Worm (Caenorhabditis elegans) whole organism, young adult: ENCODE measurements around the gene Y75B8A.18.

Source experiments
- B0019.2 ChIP-seq: fragments of 200-800 bp; sonication (Bioruptor generic); conservative IDR thresholded peaks from 2 replicates; pipeline ENCODE4 v1.3.6; 2022; ENCODE audit warnings: missing genetic modification reagents, missing genetic modification characterization, missing compliant biosample characterization
- B0336.3 ChIP-seq: fragments of 200-800 bp; sonication (Bioruptor generic); IDR thresholded peaks from 2 replicates; pipeline ENCODE4 v1.3.6; 2022; ENCODE audit warnings: missing genetic modification characterization, missing compliant biosample characterization
- C17E4.6 ChIP-seq: fragments of 200-800 bp; sonication (Bioruptor generic); IDR thresholded peaks from 2 replicates; pipeline ENCODE4 v1.3.6; 2022; ENCODE audit warnings: missing genetic modification reagents, missing genetic modification characterization, missing compliant biosample characterization
- F22D6.2 ChIP-seq: sonication (generic microtip); optimal IDR thresholded peaks from 2 replicates; lab custom pipeline; 2016; ENCODE audit warnings: mild to moderate bottlenecking, missing genetic modification characterization, missing compliant biosample characterization
- K12H6.12 ChIP-seq: fragments of 200-800 bp; sonication (Bioruptor generic); optimal IDR thresholded peaks from 2 replicates; lab custom pipeline; 2018; ENCODE audit warnings: mild to moderate bottlenecking, missing genetic modification characterization, missing compliant biosample characterization
- Y53G8AR.9 ChIP-seq: fragments of 200-800 bp; sonication (Bioruptor generic); conservative IDR thresholded peaks from 2 replicates; pipeline ENCODE4 v1.3.6; 2022; ENCODE audit warnings: missing genetic modification reagents, missing genetic modification characterization, missing compliant biosample characterization
- ZK185.1 ChIP-seq: sonication (generic microtip); optimal IDR thresholded peaks from 2 replicates; lab custom pipeline; 2016; ENCODE audit warnings: mild to moderate bottlenecking, missing genetic modification characterization, missing compliant biosample characterization; ENCODE audit not compliant: poor library complexity, severe bottlenecking
- aptf-3 ChIP-seq: fragments of 200-800 bp; sonication (Bioruptor generic); IDR thresholded peaks from 2 replicates; pipeline ENCODE4 v1.3.6; 2022; ENCODE audit warnings: missing genetic modification characterization, missing compliant biosample characterization
- attf-5 ChIP-seq: fragments of 200-800 bp; sonication (Bioruptor generic); optimal IDR thresholded peaks from 2 replicates; lab custom pipeline; 2018; ENCODE audit warnings: mild to moderate bottlenecking, missing genetic modification characterization, missing compliant biosample characterization
- attf-6 ChIP-seq: fragments of 200-800 bp; sonication (Bioruptor generic); IDR thresholded peaks from 2 replicates; pipeline ENCODE4 v1.3.6; 2022; ENCODE audit warnings: missing genetic modification reagents, missing genetic modification characterization, missing compliant biosample characterization
- bed-2 ChIP-seq: fragments of 200-800 bp; sonication (Bioruptor generic); IDR thresholded peaks from 2 replicates; pipeline ENCODE4 v1.3.6; 2022; ENCODE audit warnings: missing genetic modification reagents, missing genetic modification characterization, missing compliant biosample characterization
- ccch-3 ChIP-seq: fragments of 200-800 bp; sonication (Bioruptor generic); optimal IDR thresholded peaks from 2 replicates; lab custom pipeline; 2018; ENCODE audit warnings: mild to moderate bottlenecking, missing genetic modification characterization, missing compliant biosample characterization
- cebp-1 ChIP-seq, 2 experiments: fragments of 200-800 bp in 1 of 2; sonication (Bioruptor generic) in 1 of 2; sonication (generic microtip) in 1 of 2; IDR thresholded peaks in 1 of 2; optimal IDR thresholded peaks in 1 of 2; 2 replicates each; pipeline versions ENCODE4 v1.3.6 to Lab custom; 2017 to 2022; ENCODE audit warnings: missing compliant biosample characterization in 2 of 2, missing genetic modification characterization in 2 of 2, mild to moderate bottlenecking in 1 of 2, missing genetic modification reagents in 1 of 2, moderate library complexity in 1 of 2
- ceh-40 ChIP-seq: fragments of 200-800 bp; sonication (Bioruptor generic); IDR thresholded peaks from 2 replicates; pipeline ENCODE4 v1.3.6; 2022; ENCODE audit warnings: missing genetic modification characterization, missing compliant biosample characterization
- ceh-58 ChIP-seq: fragments of 200-800 bp; sonication (Bioruptor generic); IDR thresholded peaks from 2 replicates; pipeline ENCODE4 v1.3.6; 2022; ENCODE audit warnings: missing genetic modification characterization, missing compliant biosample characterization
- ceh-79 ChIP-seq: sonication (generic microtip); optimal IDR thresholded peaks from 2 replicates; lab custom pipeline; 2017; ENCODE audit warnings: mild to moderate bottlenecking, missing genetic modification characterization, missing compliant biosample characterization
- dox-1 ChIP-seq: fragments of 200-800 bp; sonication (Bioruptor generic); IDR thresholded peaks from 2 replicates; pipeline ENCODE4 v1.3.6; 2022; ENCODE audit warnings: missing genetic modification reagents, missing genetic modification characterization, missing compliant biosample characterization
- egl-44 ChIP-seq: fragments of 200-800 bp; sonication (Bioruptor generic); IDR thresholded peaks from 2 replicates; pipeline ENCODE4 v1.3.6; 2022; ENCODE audit warnings: missing genetic modification reagents, missing genetic modification characterization, missing compliant biosample characterization
- fkh-3 ChIP-seq: sonication (generic microtip); optimal IDR thresholded peaks from 2 replicates; lab custom pipeline; 2016; ENCODE audit warnings: mild to moderate bottlenecking, missing genetic modification characterization, missing compliant biosample characterization
- gei-17 ChIP-seq: fragments of 200-800 bp; sonication (Bioruptor generic); optimal IDR thresholded peaks from 2 replicates; lab custom pipeline; 2018; ENCODE audit warnings: mild to moderate bottlenecking, missing genetic modification characterization, missing compliant biosample characterization
- hlh-26 ChIP-seq: fragments of 200-800 bp; sonication (Bioruptor generic); conservative IDR thresholded peaks from 2 replicates; pipeline ENCODE4 v1.3.6; 2022; ENCODE audit warnings: missing genetic modification reagents, missing genetic modification characterization, missing compliant biosample characterization
- hmg-20 ChIP-seq: fragments of 200-800 bp; sonication (Bioruptor generic); IDR thresholded peaks from 2 replicates; pipeline ENCODE4 v1.3.6; 2022; ENCODE audit warnings: missing genetic modification reagents, missing genetic modification characterization, missing compliant biosample characterization
- hsf-1 ChIP-seq: fragments of 200-800 bp; sonication (Bioruptor generic); IDR thresholded peaks from 2 replicates; pipeline ENCODE4 v1.3.6; 2022; ENCODE audit warnings: missing genetic modification reagents, missing genetic modification characterization, missing compliant biosample characterization
- let-526 ChIP-seq: fragments of 200-800 bp; sonication (Bioruptor generic); IDR thresholded peaks from 2 replicates; pipeline ENCODE4 v1.3.6; 2022; ENCODE audit warnings: missing genetic modification reagents, missing genetic modification characterization, missing compliant biosample characterization
- lin-26 ChIP-seq: fragments of 200-800 bp; sonication (Bioruptor generic); IDR thresholded peaks from 2 replicates; pipeline ENCODE4 v1.3.6; 2022; ENCODE audit warnings: missing genetic modification reagents, missing genetic modification characterization, missing compliant biosample characterization
- lir-1 ChIP-seq: fragments of 200-800 bp; sonication (Bioruptor generic); conservative IDR thresholded peaks from 2 replicates; pipeline ENCODE4 v1.3.6; 2022; ENCODE audit warnings: missing genetic modification reagents, missing genetic modification characterization, missing compliant biosample characterization
- madf-3 ChIP-seq: fragments of 200-800 bp; sonication (Bioruptor generic); IDR thresholded peaks from 2 replicates; pipeline ENCODE4 v1.3.6; 2022; ENCODE audit warnings: missing genetic modification reagents, missing genetic modification characterization, missing compliant biosample characterization
- mel-28 ChIP-seq: sonication (generic microtip); optimal IDR thresholded peaks from 2 replicates; lab custom pipeline; 2016; ENCODE audit warnings: borderline replicate concordance, mild to moderate bottlenecking, missing genetic modification characterization, missing compliant biosample characterization
- mes-4 ChIP-seq: sonication (generic microtip); optimal IDR thresholded peaks from 2 replicates; lab custom pipeline; 2016; ENCODE audit warnings: missing genotype, missing genetic modification characterization, missing compliant biosample characterization
- nfya-2 ChIP-seq: fragments of 200-800 bp; sonication (Bioruptor generic); IDR thresholded peaks from 2 replicates; pipeline ENCODE4 v1.3.6; 2022; ENCODE audit warnings: missing genetic modification reagents, missing genetic modification characterization, missing compliant biosample characterization
- nfyb-1 ChIP-seq: fragments of 200-800 bp; sonication (Bioruptor generic); IDR thresholded peaks from 2 replicates; pipeline ENCODE4 v1.3.6; 2022; ENCODE audit warnings: missing genetic modification reagents, missing genetic modification characterization, missing compliant biosample characterization
- nhr-179 ChIP-seq: sonication (generic microtip); optimal IDR thresholded peaks from 2 replicates; lab custom pipeline; 2016; ENCODE audit warnings: mild to moderate bottlenecking, missing genetic modification characterization, missing compliant biosample characterization
- pbrm-1 ChIP-seq: fragments of 200-800 bp; sonication (Bioruptor generic); IDR thresholded peaks from 2 replicates; pipeline ENCODE4 v1.3.6; 2022; ENCODE audit warnings: missing genetic modification reagents, missing genetic modification characterization, missing compliant biosample characterization
- rpc-1 ChIP-seq, 2 experiments: fragments of 150-350 bp in 1 of 2; sonication (generic microtip) in 1 of 2; optimal IDR thresholded peaks; 2 replicates each; lab custom pipeline; 2014 to 2018; ENCODE audit warnings: missing biosample characterization in 1 of 2, missing genetic modification characterization in 1 of 2, missing genetic modification reagents in 1 of 2, missing genotype in 1 of 2
- sdz-38 ChIP-seq: sonication (generic microtip); optimal IDR thresholded peaks from 2 replicates; lab custom pipeline; 2016; ENCODE audit warnings: missing genotype, missing genetic modification characterization, missing compliant biosample characterization
- tbp1 ChIP-seq: fragments of 200-800 bp; sonication (Bioruptor generic); optimal IDR thresholded peaks from 2 replicates; lab custom pipeline; 2018; ENCODE audit warnings: mild to moderate bottlenecking, missing genetic modification characterization, missing compliant biosample characterization
- tlf-1 ChIP-seq: fragments of 200-800 bp; sonication (Bioruptor generic); optimal IDR thresholded peaks from 2 replicates; lab custom pipeline; 2018; ENCODE audit warnings: mild to moderate bottlenecking, missing genetic modification characterization, missing compliant biosample characterization
- zfh-2 ChIP-seq: fragments of 200-800 bp; sonication (Bioruptor generic); conservative IDR thresholded peaks from 2 replicates; pipeline ENCODE4 v1.3.6; 2022; ENCODE audit warnings: missing genetic modification reagents, missing genetic modification characterization, missing compliant biosample characterization
- zim-3 ChIP-seq: sonication (generic microtip); optimal IDR thresholded peaks from 2 replicates; lab custom pipeline; 2017; ENCODE audit warnings: mild to moderate bottlenecking, missing genetic modification characterization, moderate library complexity, missing compliant biosample characterization
- ztf-18 ChIP-seq: sonication (generic microtip); optimal IDR thresholded peaks from 2 replicates; lab custom pipeline; 2016; ENCODE audit warnings: missing genotype, mild to moderate bottlenecking, missing genetic modification characterization, missing compliant biosample characterization
- ztf-22 ChIP-seq: fragments of 200-800 bp; sonication (Bioruptor generic); optimal IDR thresholded peaks from 2 replicates; lab custom pipeline; 2018; ENCODE audit warnings: mild to moderate bottlenecking, missing genetic modification characterization, moderate library complexity, missing compliant biosample characterization
- ztf-26 ChIP-seq: sonication (generic microtip); optimal IDR thresholded peaks from 2 replicates; lab custom pipeline; 2017; ENCODE audit warnings: missing genetic modification characterization, missing compliant biosample characterization
- ztf-6 ChIP-seq: fragments of 200-800 bp; sonication (Bioruptor generic); IDR thresholded peaks from 2 replicates; pipeline ENCODE4 v1.3.6; 2022; ENCODE audit warnings: missing genetic modification reagents, missing genetic modification characterization, missing compliant biosample characterization

Gene Y75B8A.18

ce11 chrIII:12231539-12231938 lies 5.5 kb upstream of the Y75B8A.18 start:
- peak; percentile 69; the same call in 1 of the 2 replicates for TF ChIP-seq nfyb-1
- no peak for TF ChIP-seq ceh-40 (GFP tag; lab: Robert Waterston, UW)
- TF ChIP-seq lin-26, result no peak
- TF ChIP-seq zim-3, result no peak
- no peak for TF ChIP-seq egl-44 (GFP tag; lab: Robert Waterston, UW)
- TF ChIP-seq ZK185.1 (tag; lab: Kevin White, UChicago), result no peak
- TF ChIP-seq attf-5, result no peak
- TF ChIP-seq K12H6.12 (tag; lab: Kevin White, UChicago), result no peak

DNA sequence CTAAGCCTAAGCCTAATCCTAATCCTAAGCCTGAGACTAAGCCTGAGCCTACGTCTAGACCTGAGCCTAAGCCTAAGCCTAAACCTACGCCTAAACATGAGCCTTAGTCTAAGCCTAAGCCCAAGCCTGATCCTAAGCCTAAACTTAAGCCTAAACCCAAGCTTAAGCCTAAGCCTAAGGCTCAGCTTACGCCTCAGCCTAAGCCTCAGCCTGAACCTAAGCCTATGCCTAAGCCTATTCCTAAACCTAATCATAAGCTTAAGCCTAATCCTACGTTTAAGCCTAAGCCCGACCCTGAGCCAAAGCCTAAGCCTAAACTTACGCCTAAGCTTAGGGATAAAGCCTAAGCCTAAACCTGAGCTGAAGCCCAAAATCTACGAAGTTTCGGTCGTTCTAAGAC lies 4.2 kb upstream of the Y75B8A.18 start:
- TF ChIP-seq rpc-1 (optimal IDR thresholded peaks at IDR 0.05; lab: Kevin White, UChicago) (no peak), rpc-1 (tag; optimal IDR thresholded peaks at IDR 0.05; lab: Kevin White, UChicago) (no peak), let-526 (GFP tag; lab: Robert Waterston, UW) (no peak), bed-2 (GFP tag; lab: Robert Waterston, UW) (no peak), hlh-26 (GFP tag; lab: Robert Waterston, UW) (no peak), ceh-79 (tag; lab: Kevin White, UChicago) (no peak), ztf-18 (tag; lab: Kevin White, UChicago) (no peak), nfya-2 (GFP tag; lab: Robert Waterston, UW) (no peak), nhr-179 (tag; lab: Kevin White, UChicago) (no peak), tlf-1 (no peak), ztf-22 (no peak), B0336.3 (GFP tag; lab: Robert Waterston, UW) (no peak), lin-26 (no peak), attf-6 (no peak), sdz-38 (tag; lab: Kevin White, UChicago) (no peak)
- TF ChIP-seq, all 124 proteins: peak for 0

- TF ChIP-seq mel-28 (tag; lab: Kevin White, UChicago) (no peak), C17E4.6 (GFP tag; lab: Robert Waterston, UW) (no peak), ceh-40 (GFP tag; lab: Robert Waterston, UW) (no peak)
Observed at ce11 chrIII:12227935-12228334, 1.9 kb upstream of the Y75B8A.18 start.

- TF ChIP-seq Y53G8AR.9 (no peak), ztf-26 (tag; lab: Kevin White, UChicago) (no peak), attf-5 (no peak), zfh-2 (GFP tag; lab: Robert Waterston, UW) (no peak), attf-6 (no peak), ccch-3 (GFP tag; lab: Kevin White, UChicago) (no peak), let-526 (GFP tag; lab: Robert Waterston, UW) (no peak), pbrm-1 (GFP tag; lab: Robert Waterston, UW) (no peak), madf-3 (GFP tag; lab: Robert Waterston, UW) (no peak), lir-1 (GFP tag; lab: Robert Waterston, UW) (no peak), F22D6.2 (tag; lab: Kevin White, UChicago) (no peak), aptf-3 (no peak), nfyb-1 (no peak), hmg-20 (GFP tag; lab: Robert Waterston, UW) (no peak), mes-4 (tag; lab: Kevin White, UChicago) (no peak), gei-17 (GFP tag; lab: Kevin White, UChicago) (no peak), dox-1 (GFP tag; lab: Robert Waterston, UW) (peak; percentile 73), cebp-1 (GFP tag; IDR thresholded peaks at IDR 0.05; lab: Robert Waterston, UW) (no peak), cebp-1 (tag; optimal IDR thresholded peaks at IDR 0.05; lab: Kevin White, UChicago) (no peak), tbp1 (GFP tag; lab: Kevin White, UChicago) (peak; percentile 42), B0019.2 (GFP tag; lab: Robert Waterston, UW) (0 out of 2 replicates have a peak, but pooled peaks have one; percentile 18), fkh-3 (tag; lab: Kevin White, UChicago) (no peak), ceh-58 (GFP tag; lab: Robert Waterston, UW) (no peak), nfya-2 (GFP tag; lab: Robert Waterston, UW) (no peak), hsf-1 (GFP tag; lab: Robert Waterston, UW) (0 out of 2 replicates have a peak, but pooled peaks have one; percentile 31), ztf-6 (no peak), ZK185.1 (tag; lab: Kevin White, UChicago) (no peak), ceh-40 (GFP tag; lab: Robert Waterston, UW) (no peak)
Observed at ce11 chrIII:12225234-12225633, 796 bp downstream of the Y75B8A.18 start, which contains the start of gene gmn-1. Gene gmn-1, minus strand, starts transcription at chrIII:12225331.
